Comparison of ENCODE assay signal across 3 fruit fly cellular contexts in genomic region chr3R:25275276-25275675, dm6.
TF ChIP-seq lines count a peak whose summit lies in the region.

No protein-coding gene starts in this region.

- TF ChIP-seq CTCF in whole organism, embryonic (GFP tag; optimal IDR thresholded peaks at IDR 0.05; lab: Kevin White, UChicago) = no peak

TF ChIP-seq in whole organism, adult, 20 proteins besides CTCF, POLR2A, EP300 and RAD21:
- TF ChIP-seq CG11617 (GFP tag; optimal IDR thresholded peaks at IDR 0.05; lab: Kevin White, UChicago) = peak; percentile 62
- TF ChIP-seq CG5204 (GFP tag; optimal IDR thresholded peaks at IDR 0.05; lab: Kevin White, UChicago) = peak; percentile 34
- no peak for TF ChIP-seq bab1 (GFP tag; optimal IDR thresholded peaks at IDR 0.05; lab: Kevin White, UChicago)
- peak; percentile 44 for TF ChIP-seq pad (GFP tag; optimal IDR thresholded peaks at IDR 0.05; lab: Kevin White, UChicago)
- TF ChIP-seq CG1620 (GFP tag; optimal IDR thresholded peaks at IDR 0.05; lab: Kevin White, UChicago) = no peak
- peak; percentile 71 for TF ChIP-seq CG33017 (tag; optimal IDR thresholded peaks at IDR 0.05; lab: Kevin White, UChicago)
- peak; percentile 58 for TF ChIP-seq CG12768 (GFP tag; optimal IDR thresholded peaks at IDR 0.05; lab: Kevin White, UChicago)
- TF ChIP-seq Clk (GFP tag; optimal IDR thresholded peaks at IDR 0.05; lab: Kevin White, UChicago) = no peak
- peak; percentile 19 for TF ChIP-seq Mnt (GFP tag; optimal IDR thresholded peaks at IDR 0.05; lab: Kevin White, UChicago)
- peak; percentile 80 for TF ChIP-seq CG7045 (GFP tag; optimal IDR thresholded peaks at IDR 0.05; lab: Kevin White, UChicago)
- TF ChIP-seq CG14711 (tag; optimal IDR thresholded peaks at IDR 0.05; lab: Kevin White, UChicago) = peak; percentile 22
- no peak for TF ChIP-seq tj (GFP tag; optimal IDR thresholded peaks at IDR 0.05; lab: Kevin White, UChicago)
- TF ChIP-seq toe (GFP tag; optimal IDR thresholded peaks at IDR 0.05; lab: Kevin White, UChicago) = no peak
- peak; percentile 20 for TF ChIP-seq ovo (GFP tag; optimal IDR thresholded peaks at IDR 0.05; lab: Kevin White, UChicago)
- TF ChIP-seq CG7101 (tag; optimal IDR thresholded peaks at IDR 0.05; lab: Kevin White, UChicago) = peak; percentile 65
- no peak for TF ChIP-seq Hr96 (GFP tag; optimal IDR thresholded peaks at IDR 0.05; lab: Kevin White, UChicago)
- TF ChIP-seq cic (GFP tag; optimal IDR thresholded peaks at IDR 0.05; lab: Kevin White, UChicago) = peak; percentile 97
- peak; percentile 11 for TF ChIP-seq Crg-1 (GFP tag; optimal IDR thresholded peaks at IDR 0.05; lab: Kevin White, UChicago)
- peak; percentile 94 for TF ChIP-seq kay (GFP tag; lab: Kevin White, UChicago; ENCODE audit: borderline replicate concordance)
- TF ChIP-seq cnc (optimal IDR thresholded peaks at IDR 0.05; lab: Kevin White, UChicago) = no peak

TF ChIP-seq in whole organism, embryonic, 481 proteins besides CTCF, POLR2A, EP300 and RAD21 (continues in another document):
- peak; percentile 26 for TF ChIP-seq CG9817 (tag; optimal IDR thresholded peaks at IDR 0.05; lab: Kevin White, UChicago)
- peak; percentile 71 for TF ChIP-seq PHDP (tag; optimal IDR thresholded peaks at IDR 0.05; lab: Kevin White, UChicago)
- TF ChIP-seq CG12299 (tag; optimal IDR thresholded peaks at IDR 0.05; lab: Kevin White, UChicago) = peak; percentile 36
- TF ChIP-seq MESR4 (GFP tag; optimal IDR thresholded peaks at IDR 0.05; lab: Kevin White, UChicago) = no peak
- TF ChIP-seq CG1529 (GFP tag; optimal IDR thresholded peaks at IDR 0.05; lab: Kevin White, UChicago) = no peak
- peak; percentile 19 for TF ChIP-seq cwo (GFP tag; optimal IDR thresholded peaks at IDR 0.05; lab: Kevin White, UChicago)
- no peak for TF ChIP-seq CG15073 (GFP tag; optimal IDR thresholded peaks at IDR 0.05; lab: Kevin White, UChicago)
- no peak for TF ChIP-seq CG30431 (GFP tag; optimal IDR thresholded peaks at IDR 0.05; lab: Kevin White, UChicago)
- peak; percentile 23 for TF ChIP-seq CG12659 (GFP tag; optimal IDR thresholded peaks at IDR 0.05; lab: Kevin White, UChicago)
- TF ChIP-seq CG6791 (GFP tag; IDR thresholded peaks at IDR 0.05; lab: Robert Waterston, UW; ENCODE audit: partially characterized antibody) = no peak
- TF ChIP-seq CG11695 (GFP tag; IDR thresholded peaks at IDR 0.05; lab: Robert Waterston, UW) = 0 out of 3 replicates have a peak, but pooled peaks have one; percentile 17
- peak; percentile 61 for TF ChIP-seq sens (GFP tag; lab: Kevin White, UChicago)
- no peak for TF ChIP-seq bbx (GFP tag; IDR thresholded peaks at IDR 0.05; lab: Robert Waterston, UW; ENCODE audit: partially characterized antibody)
- no peak for TF ChIP-seq row (GFP tag; IDR thresholded peaks at IDR 0.05; lab: Robert Waterston, UW)
- TF ChIP-seq fd3F (GFP tag; optimal IDR thresholded peaks at IDR 0.05; lab: Kevin White, UChicago) = peak; percentile 50
- no peak for TF ChIP-seq ato (GFP tag; IDR thresholded peaks at IDR 0.05; lab: Robert Waterston, UW; ENCODE audit: partially characterized antibody)
- TF ChIP-seq CG14667 (GFP tag; IDR thresholded peaks at IDR 0.05; lab: Robert Waterston, UW) = no peak
- peak; percentile 78 for TF ChIP-seq exex (tag; optimal IDR thresholded peaks at IDR 0.05; lab: Kevin White, UChicago)
- TF ChIP-seq CoRest (tag; optimal IDR thresholded peaks at IDR 0.05; lab: Kevin White, UChicago) = no peak
- no peak for TF ChIP-seq phol (tag; optimal IDR thresholded peaks at IDR 0.05; lab: Kevin White, UChicago)
- TF ChIP-seq CG10147 (GFP tag; optimal IDR thresholded peaks at IDR 0.05; lab: Kevin White, UChicago) = peak; percentile 59
- no peak for TF ChIP-seq Dbx (GFP tag; IDR thresholded peaks at IDR 0.05; lab: Robert Waterston, UW)
- TF ChIP-seq CG7745 (tag; optimal IDR thresholded peaks at IDR 0.05; lab: Kevin White, UChicago) = no peak
- peak; percentile 46 for TF ChIP-seq HmgZ (tag; optimal IDR thresholded peaks at IDR 0.05; lab: Kevin White, UChicago)
- TF ChIP-seq yki (optimal IDR thresholded peaks at IDR 0.05; lab: Kevin White, UChicago) = no peak
- no peak for TF ChIP-seq slbo (GFP tag; IDR thresholded peaks at IDR 0.05; lab: Robert Waterston, UW)
- no peak for TF ChIP-seq crol (GFP tag; IDR thresholded peaks at IDR 0.05; lab: Robert Waterston, UW)
- TF ChIP-seq grn (GFP tag; optimal IDR thresholded peaks at IDR 0.05; lab: Kevin White, UChicago) = peak; percentile 19
- TF ChIP-seq CG15601 (tag; optimal IDR thresholded peaks at IDR 0.05; lab: Kevin White, UChicago) = no peak
- TF ChIP-seq fru (optimal IDR thresholded peaks at IDR 0.05; lab: Kevin White, UChicago) = no peak
- TF ChIP-seq sna (GFP tag; IDR thresholded peaks at IDR 0.05; lab: Robert Waterston, UW; ENCODE audit: partially characterized antibody) = no peak
- TF ChIP-seq esg (GFP tag; conservative IDR thresholded peaks at IDR 0.05; lab: Robert Waterston, UW) = no peak
- peak; percentile 29 for TF ChIP-seq Ets65A (GFP tag; lab: Kevin White, UChicago)
- TF ChIP-seq zen2 (GFP tag; IDR thresholded peaks at IDR 0.05; lab: Robert Waterston, UW; ENCODE audit: partially characterized antibody) = no peak
- peak; percentile 57 for TF ChIP-seq CG13894 (tag; optimal IDR thresholded peaks at IDR 0.05; lab: Kevin White, UChicago)
- TF ChIP-seq Nf-YB (GFP tag; optimal IDR thresholded peaks at IDR 0.05; lab: Kevin White, UChicago) = no peak
- peak; percentile 81 for TF ChIP-seq Fer1 (GFP tag; optimal IDR thresholded peaks at IDR 0.05; lab: Kevin White, UChicago)
- no peak for TF ChIP-seq pho (GFP tag; optimal IDR thresholded peaks at IDR 0.05; lab: Kevin White, UChicago)

TF ChIP-seq in whole organism, prepupa, 60 proteins besides CTCF, POLR2A, EP300 and RAD21:
- no peak for TF ChIP-seq CG8632 (GFP tag; optimal IDR thresholded peaks at IDR 0.05; lab: Kevin White, UChicago)
- no peak for TF ChIP-seq CG6276 (GFP tag; optimal IDR thresholded peaks at IDR 0.05; lab: Kevin White, UChicago)
- peak; percentile 63 for TF ChIP-seq vri (GFP tag; optimal IDR thresholded peaks at IDR 0.05; lab: Kevin White, UChicago)
- TF ChIP-seq CG16779 (tag; optimal IDR thresholded peaks at IDR 0.05; lab: Kevin White, UChicago) = peak; percentile 2
- peak; percentile 71 for TF ChIP-seq fkh (GFP tag; optimal IDR thresholded peaks at IDR 0.05; lab: Kevin White, UChicago)
- TF ChIP-seq Sox14 (GFP tag; optimal IDR thresholded peaks at IDR 0.05; lab: Kevin White, UChicago) = no peak
